Worm (Caenorhabditis elegans) whole organism, L4/young adult: Measurements from ENCODE around the gene cdc-25.2.

ENCODE experiments used
- W03F9.2 ChIP-seq: fragments of 150-350 bp; optimal IDR thresholded peaks from 2 replicates; lab custom pipeline; 2014; ENCODE audit warnings: missing biosample characterization, missing genetic modification characterization
- dao-5 ChIP-seq: sonication (generic microtip); optimal IDR thresholded peaks from 2 replicates; lab custom pipeline; 2016; ENCODE audit warnings: missing genotype, missing genetic modification characterization, moderate library complexity, missing compliant biosample characterization
- him-1 ChIP-seq: sonication (generic microtip); optimal IDR thresholded peaks from 2 replicates; lab custom pipeline; 2016; ENCODE audit warnings: missing genotype, missing genetic modification reagents, missing genetic modification characterization, missing compliant biosample characterization

ce11 chrV:1594554-1595092 lies 27.7 kb downstream of the cdc-25.2 start:
- TF ChIP-seq dao-5 (tag; lab: Kevin White, UChicago): no peak
- TF ChIP-seq him-1 (tag; lab: Kevin White, UChicago): no peak
- no peak for TF ChIP-seq W03F9.2
